Worm (Caenorhabditis elegans): ENCODE measurements around the gene T05C12.11.

Gene T05C12.11

ce11 chrII:8187516-8187915 is 17.2 kb upstream of the T05C12.11 start (continued):
- TF ChIP-seq T07F8.4 (tag; optimal IDR thresholded peaks at IDR 0.05) (no peak), him-1 (tag; optimal IDR thresholded peaks at IDR 0.05) (no peak), F37B4.10 (GFP tag; IDR thresholded peaks at IDR 0.05) (no peak)

ce11 chrII:8185016-8185493 is 14.8 kb upstream of the T05C12.11 start, which contains the start of the genes mig-5 and cct-1:
TSS of gene mig-5 (minus strand) at chrII:8185023.
TSS of gene cct-1 (plus strand) at chrII:8185443.
- TF ChIP-seq snpc-1.3 (tag; optimal IDR thresholded peaks at IDR 0.05; ENCODE audit: insufficient read depth) = peak; percentile 62
- TF ChIP-seq ztf-18 (tag; optimal IDR thresholded peaks at IDR 0.05) = peak; percentile 77
- peak; percentile 70 for TF ChIP-seq F49E8.2 (tag; optimal IDR thresholded peaks at IDR 0.05; ENCODE audit: insufficient read depth)
- no peak for TF ChIP-seq F57C9.4 (tag; optimal IDR thresholded peaks at IDR 0.05)
- TF ChIP-seq tbx-9 (tag; optimal IDR thresholded peaks at IDR 0.05; ENCODE audit: borderline replicate concordance) = no peak
- 0 out of 2 replicates have a peak, but pooled peaks have one; percentile 22 for TF ChIP-seq B0019.2 (GFP tag; conservative IDR thresholded peaks at IDR 0.05)
- TF ChIP-seq nfyb-1 (GFP tag; IDR thresholded peaks at IDR 0.05) = peak; percentile 96
- TF ChIP-seq D2030.7 (GFP tag; IDR thresholded peaks at IDR 0.05) = peak; percentile 64; the same call in 1 of the 2 replicates
- TF ChIP-seq ZK185.1 (tag; optimal IDR thresholded peaks at IDR 0.05; ENCODE audit: poor library complexity, severe bottlenecking) = peak; percentile 96
- TF ChIP-seq zim-3 (tag; optimal IDR thresholded peaks at IDR 0.05) = no peak
- peak; percentile 90 for TF ChIP-seq hsf-1 (GFP tag; IDR thresholded peaks at IDR 0.05)
- peak; percentile 74; the same call in 1 of the 2 replicates for TF ChIP-seq Y95B8A.8 (GFP tag; IDR thresholded peaks at IDR 0.05)
- TF ChIP-seq T26A5.8 (tag; optimal IDR thresholded peaks at IDR 0.05) = no peak
- peak; percentile 86 for TF ChIP-seq C06A6.2 (GFP tag; conservative IDR thresholded peaks at IDR 0.05)
- peak; percentile 86; the same call in 1 of the 2 replicates for TF ChIP-seq Y56A3A.18 (GFP tag; IDR thresholded peaks at IDR 0.05)
- peak; percentile 62 for TF ChIP-seq nhr-80 (tag; optimal IDR thresholded peaks at IDR 0.05)
- TF ChIP-seq snpc-4 (GFP tag; optimal IDR thresholded peaks at IDR 0.05) = peak; percentile 57
- peak; percentile 75 to 83 (median 76) for TF ChIP-seq snpc-4 (tag; optimal IDR thresholded peaks at IDR 0.05)
- TF ChIP-seq Y67H2A.10 (GFP tag; conservative IDR thresholded peaks at IDR 0.05) = peak; percentile 54; the same call in 1 of the 2 replicates
- TF ChIP-seq madf-8 (GFP tag; conservative IDR thresholded peaks at IDR 0.05) = peak; percentile 71
- peak; percentile 87 for TF ChIP-seq somi-1 (GFP tag; optimal IDR thresholded peaks at IDR 0.05)
- 0 out of 2 replicates have a peak, but pooled peaks have one; percentile 33 for TF ChIP-seq attf-6 (GFP tag; IDR thresholded peaks at IDR 0.05)
- peak; percentile 91 for TF ChIP-seq rcor-1 (GFP tag; IDR thresholded peaks at IDR 0.05)
- peak; percentile 96 for TF ChIP-seq attf-5 (GFP tag; optimal IDR thresholded peaks at IDR 0.05)
- no peak for TF ChIP-seq nhr-179 (tag; optimal IDR thresholded peaks at IDR 0.05)
- TF ChIP-seq ztf-26 (tag; optimal IDR thresholded peaks at IDR 0.05) = peak; percentile 74
- TF ChIP-seq ceh-27 (GFP tag; optimal IDR thresholded peaks at IDR 0.05) = peak; percentile 84
- TF ChIP-seq dpff-1 (tag; optimal IDR thresholded peaks at IDR 0.05) = no peak
- TF ChIP-seq ztf-22 (GFP tag; optimal IDR thresholded peaks at IDR 0.05) = no peak
- no peak for TF ChIP-seq Y79H2A.3 (GFP tag; conservative IDR thresholded peaks at IDR 0.05)
- peak; percentile 16 for TF ChIP-seq xnd-1 (tag; optimal IDR thresholded peaks at IDR 0.05)
- peak; percentile 7 for TF ChIP-seq chd-7 (tag; optimal IDR thresholded peaks at IDR 0.05)
- no peak for TF ChIP-seq sdz-38 (tag; optimal IDR thresholded peaks at IDR 0.05)
- TF ChIP-seq egl-18 (GFP tag; IDR thresholded peaks at IDR 0.05) = no peak
- TF ChIP-seq die-1 (tag; optimal IDR thresholded peaks at IDR 0.05) = peak; percentile 30
- TF ChIP-seq ekl-4 (GFP tag; IDR thresholded peaks at IDR 0.05) = peak; percentile 91
- 0 out of 2 replicates have a peak, but pooled peaks have one; percentile 18 for TF ChIP-seq ztf-28 (GFP tag; IDR thresholded peaks at IDR 0.05)
- peak; percentile 64; the same call in 1 of the 2 replicates for TF ChIP-seq let-526 (GFP tag; IDR thresholded peaks at IDR 0.05)
- TF ChIP-seq F52B5.7 (tag; optimal IDR thresholded peaks at IDR 0.05) = no peak
- peak; percentile 75 for TF ChIP-seq hmg-1.2 (GFP tag; IDR thresholded peaks at IDR 0.05)
- TF ChIP-seq hmg-20 (GFP tag; IDR thresholded peaks at IDR 0.05) = peak; percentile 73; the same call in 1 of the 2 replicates
- peak; percentile 83; the same call in 1 of the 2 replicates for TF ChIP-seq madf-3 (GFP tag; IDR thresholded peaks at IDR 0.05)
- no peak for TF ChIP-seq rec-8 (tag; optimal IDR thresholded peaks at IDR 0.05)
